Fruit fly (Drosophila melanogaster) whole organism, prepupa: ENCODE data around the gene ttm50.
A peak's percentile ranks its signal among the peaks of the same experiment; 100 is the strongest.

Experiments used
- Blimp-1 ChIP-seq: fragments of 200-800 bp; sonication (Bioruptor generic); optimal IDR thresholded peaks from 3 replicates; lab custom pipeline; 2017; ENCODE audit warnings: missing biosample characterization, missing genetic modification characterization, mild to moderate bottlenecking, moderate library complexity, missing genetic modification reagents
- CG10631 ChIP-seq: fragments of 200-800 bp; sonication (Bioruptor generic); optimal IDR thresholded peaks from 2 replicates; lab custom pipeline; 2016; ENCODE audit warnings: missing biosample characterization, missing genetic modification characterization
- CG10669 ChIP-seq: fragments of 200-800 bp; sonication (Bioruptor generic); optimal IDR thresholded peaks from 3 replicates; lab custom pipeline; 2018; ENCODE audit warnings: missing biosample characterization, mild to moderate bottlenecking, missing genetic modification characterization, moderate library complexity
- CG11294 ChIP-seq: fragments of 200-800 bp; sonication (Bioruptor generic); IDR thresholded peaks from 2 replicates; pipeline ENCODE4 v1.3.6; 2022; ENCODE audit warnings: missing biosample characterization, missing genetic modification characterization
- CG11762 ChIP-seq: fragments of 200-800 bp; sonication (Bioruptor generic); optimal IDR thresholded peaks from 3 replicates; lab custom pipeline; 2016; ENCODE audit warnings: missing biosample characterization, missing genetic modification characterization; ENCODE audit not compliant: insufficient read depth
- CG11902 ChIP-seq: fragments of 200-800 bp; sonication (Bioruptor generic); optimal IDR thresholded peaks from 3 replicates; lab custom pipeline; 2016; ENCODE audit warnings: missing biosample characterization, missing genetic modification characterization
- CG15336 ChIP-seq: fragments of 200-800 bp; sonication (Bioruptor generic); IDR thresholded peaks from 2 replicates; pipeline ENCODE4 v1.3.6; 2022; ENCODE audit warnings: missing biosample characterization, missing genetic modification characterization
- CG1621 ChIP-seq: fragments of 200-800 bp; sonication (Bioruptor generic); optimal IDR thresholded peaks from 3 replicates; lab custom pipeline; 2018; ENCODE audit warnings: missing biosample characterization, mild to moderate bottlenecking, missing genetic modification characterization
- CG16779 ChIP-seq: fragments of 200-800 bp; sonication (Bioruptor generic); optimal IDR thresholded peaks from 3 replicates; lab custom pipeline; 2017; ENCODE audit warnings: missing biosample characterization, mild to moderate bottlenecking, missing genetic modification characterization
- CG3032 ChIP-seq: fragments of 200-800 bp; optimal IDR thresholded peaks from 2 replicates; lab custom pipeline; 2019; ENCODE audit warnings: missing biosample characterization, mild to moderate bottlenecking, missing genetic modification characterization, moderate library complexity
- CG4318 ChIP-seq: fragments of 200-800 bp; sonication (Bioruptor generic); optimal IDR thresholded peaks from 3 replicates; lab custom pipeline; 2017; ENCODE audit warnings: missing biosample characterization, mild to moderate bottlenecking, missing genetic modification characterization
- CG6163 ChIP-seq: fragments of 200-800 bp; sonication (Bioruptor generic); IDR thresholded peaks from 3 replicates; pipeline ENCODE4 v1.3.6; 2022; ENCODE audit warnings: missing biosample characterization, missing genetic modification characterization
- CG6276 ChIP-seq: fragments of 200-800 bp; sonication (Bioruptor generic); optimal IDR thresholded peaks from 2 replicates; lab custom pipeline; 2017; ENCODE audit warnings: missing biosample characterization, mild to moderate bottlenecking, missing genetic modification characterization
- CG6792 ChIP-seq: fragments of 200-800 bp; sonication (Bioruptor generic); optimal IDR thresholded peaks from 3 replicates; lab custom pipeline; 2016; ENCODE audit warnings: missing biosample characterization, missing genetic modification characterization
- CG6854 ChIP-seq: fragments of 200-800 bp; sonication (Bioruptor generic); optimal IDR thresholded peaks from 2 replicates; lab custom pipeline; 2017; ENCODE audit warnings: missing biosample characterization, mild to moderate bottlenecking, missing genetic modification characterization
- CG7368 ChIP-seq: fragments of 200-800 bp; sonication (Bioruptor generic); optimal IDR thresholded peaks from 3 replicates; lab custom pipeline; 2016; ENCODE audit warnings: missing biosample characterization, missing genetic modification characterization
- CG8119 ChIP-seq: fragments of 200-800 bp; sonication (Bioruptor generic); IDR thresholded peaks from 3 replicates; pipeline ENCODE4 v1.3.6; 2022; ENCODE audit warnings: missing biosample characterization, missing genetic modification characterization
- CG8319 ChIP-seq: fragments of 200-800 bp; sonication (Bioruptor generic); optimal IDR thresholded peaks from 3 replicates; lab custom pipeline; 2016; ENCODE audit warnings: missing biosample characterization, missing genetic modification characterization
- CG9139 ChIP-seq: fragments of 200-800 bp; sonication (Bioruptor generic); optimal IDR thresholded peaks from 3 replicates; lab custom pipeline; 2017; ENCODE audit warnings: missing biosample characterization, mild to moderate bottlenecking, missing genetic modification characterization
- Eip75B ChIP-seq: fragments of 200-800 bp; sonication (Bioruptor generic); optimal IDR thresholded peaks from 3 replicates; lab custom pipeline; 2016; ENCODE audit warnings: missing biosample characterization, missing genetic modification characterization
- Eip78C ChIP-seq: fragments of 200-800 bp; sonication (Bioruptor generic); peaks from one replicate; lab custom pipeline; 2016; ENCODE audit warnings: missing biosample characterization, missing genetic modification characterization
- Eip93F ChIP-seq: fragments of 200-800 bp; sonication (Bioruptor generic); optimal IDR thresholded peaks from 2 replicates; lab custom pipeline; 2016; ENCODE audit warnings: missing biosample characterization, mild to moderate bottlenecking, missing genetic modification characterization
- Ets21C ChIP-seq: fragments of 200-800 bp; sonication (Bioruptor generic); optimal IDR thresholded peaks from 3 replicates; lab custom pipeline; 2016; ENCODE audit warnings: missing biosample characterization, missing genetic modification characterization
- Ets96B ChIP-seq: fragments of 200-800 bp; optimal IDR thresholded peaks from 2 replicates; lab custom pipeline; 2019; ENCODE audit warnings: missing biosample characterization, mild to moderate bottlenecking, missing genetic modification characterization, moderate library complexity
- Gug ChIP-seq: fragments of 200-800 bp; sonication (Bioruptor generic); IDR thresholded peaks from 2 replicates; pipeline ENCODE4 v1.3.6; 2022; ENCODE audit warnings: missing biosample characterization, missing genetic modification characterization
- Hr39 ChIP-seq: fragments of 200-800 bp; sonication (Bioruptor generic); optimal IDR thresholded peaks from 2 replicates; lab custom pipeline; 2016; ENCODE audit warnings: missing biosample characterization, missing genetic modification characterization
- Hr4 ChIP-seq: fragments of 200-800 bp; sonication (Bioruptor generic); optimal IDR thresholded peaks from 3 replicates; lab custom pipeline; 2016; ENCODE audit warnings: missing biosample characterization, missing genetic modification characterization
- Lpt ChIP-seq: fragments of 200-800 bp; sonication (Bioruptor generic); optimal IDR thresholded peaks from 3 replicates; lab custom pipeline; 2016; ENCODE audit warnings: missing biosample characterization, missing genetic modification characterization
- Met ChIP-seq: fragments of 200-800 bp; sonication (Bioruptor generic); optimal IDR thresholded peaks from 3 replicates; lab custom pipeline; 2016; ENCODE audit warnings: missing biosample characterization, missing genetic modification characterization
- OdsH ChIP-seq: fragments of 200-800 bp; sonication (Bioruptor generic); optimal IDR thresholded peaks from 3 replicates; lab custom pipeline; 2016; ENCODE audit warnings: missing biosample characterization, missing genetic modification characterization
- Smox ChIP-seq: fragments of 200-800 bp; sonication (Bioruptor generic); optimal IDR thresholded peaks from 3 replicates; lab custom pipeline; 2016; ENCODE audit warnings: missing biosample characterization, missing genetic modification characterization
- Sox14 ChIP-seq: fragments of 200-800 bp; sonication (Bioruptor generic); optimal IDR thresholded peaks from 3 replicates; lab custom pipeline; 2016; ENCODE audit warnings: missing biosample characterization, missing genetic modification characterization
- Sox15 ChIP-seq: fragments of 200-800 bp; sonication (Bioruptor generic); optimal IDR thresholded peaks from 3 replicates; lab custom pipeline; 2016; ENCODE audit warnings: missing biosample characterization, missing genetic modification characterization
- achi ChIP-seq: fragments of 200-800 bp; sonication (Bioruptor generic); optimal IDR thresholded peaks from 3 replicates; lab custom pipeline; 2016; ENCODE audit warnings: missing biosample characterization, missing genetic modification characterization
- cyc ChIP-seq: fragments of 200-800 bp; sonication (Bioruptor generic); optimal IDR thresholded peaks from 3 replicates; lab custom pipeline; 2016; ENCODE audit warnings: missing biosample characterization, missing genetic modification characterization
- dac ChIP-seq: fragments of 200-800 bp; sonication (Bioruptor generic); optimal IDR thresholded peaks from 2 replicates; lab custom pipeline; 2017; ENCODE audit warnings: missing biosample characterization, mild to moderate bottlenecking, missing genetic modification characterization
- dsx ChIP-seq: fragments of 200-800 bp; optimal IDR thresholded peaks from 3 replicates; lab custom pipeline; 2019; ENCODE audit warnings: missing biosample characterization, mild to moderate bottlenecking, missing genetic modification characterization, moderate library complexity; ENCODE audit not compliant: poor library complexity, severe bottlenecking
- eg ChIP-seq: fragments of 200-800 bp; sonication (Bioruptor generic); IDR thresholded peaks from 3 replicates; pipeline ENCODE4 v1.3.6; 2022; ENCODE audit warnings: missing biosample characterization, missing genetic modification characterization
- esn ChIP-seq: fragments of 200-800 bp; sonication (Bioruptor generic); optimal IDR thresholded peaks from 2 replicates; lab custom pipeline; 2016; ENCODE audit warnings: missing biosample characterization, mild to moderate bottlenecking, missing genetic modification characterization, moderate library complexity
- fd59A ChIP-seq: fragments of 200-800 bp; sonication (Bioruptor generic); optimal IDR thresholded peaks from 2 replicates; lab custom pipeline; 2017; ENCODE audit warnings: missing biosample characterization, mild to moderate bottlenecking, missing genetic modification characterization, missing genetic modification reagents
- fkh ChIP-seq: fragments of 200-800 bp; sonication (Bioruptor generic); optimal IDR thresholded peaks from 3 replicates; lab custom pipeline; 2017; ENCODE audit warnings: missing biosample characterization, mild to moderate bottlenecking, missing genetic modification characterization, moderate library complexity
- lz ChIP-seq: fragments of 200-800 bp; sonication (Bioruptor generic); optimal IDR thresholded peaks from 3 replicates; lab custom pipeline; 2016; ENCODE audit warnings: missing biosample characterization, missing genetic modification characterization
- net ChIP-seq: fragments of 200-800 bp; sonication (Bioruptor generic); optimal IDR thresholded peaks from 3 replicates; lab custom pipeline; 2016; ENCODE audit warnings: missing biosample characterization, missing genetic modification characterization
- pdm3 ChIP-seq: fragments of 200-800 bp; sonication (Bioruptor generic); optimal IDR thresholded peaks from 3 replicates; lab custom pipeline; 2016; ENCODE audit warnings: missing biosample characterization, missing genetic modification characterization
- salr ChIP-seq, 2 experiments: fragments of 200-800 bp; sonication (Bioruptor generic); optimal IDR thresholded peaks; 3 replicates each; lab custom pipeline; 2016 to 2018; ENCODE audit warnings: missing biosample characterization in 2 of 2, missing genetic modification characterization in 2 of 2, mild to moderate bottlenecking in 1 of 2
- spab ChIP-seq: fragments of 200-800 bp; sonication (Bioruptor generic); optimal IDR thresholded peaks from 2 replicates; lab custom pipeline; 2017; ENCODE audit warnings: missing biosample characterization, mild to moderate bottlenecking, missing genetic modification characterization, missing genetic modification reagents
- ss ChIP-seq, 2 experiments: fragments of 200-800 bp; sonication (Bioruptor generic); optimal IDR thresholded peaks; 2 replicates in 1 of 2; 3 replicates in 1 of 2; lab custom pipeline; 2017 to 2018; ENCODE audit warnings: mild to moderate bottlenecking in 2 of 2, missing biosample characterization in 2 of 2, missing genetic modification characterization in 2 of 2, moderate library complexity in 1 of 2
- svp ChIP-seq: fragments of 200-800 bp; sonication (Bioruptor generic); peaks from one replicate; lab custom pipeline; 2016; ENCODE audit warnings: missing biosample characterization, missing genetic modification characterization
- topi ChIP-seq: fragments of 200-800 bp; sonication (Bioruptor generic); optimal IDR thresholded peaks from 3 replicates; lab custom pipeline; 2016; ENCODE audit warnings: missing biosample characterization, missing genetic modification characterization

ttm50 gene

dm6 chrX:2749693-2750092, 17.7 kb upstream of the ttm50 start:
- no peak for TF ChIP-seq Blimp-1
- no peak for TF ChIP-seq Eip78C
- no peak for TF ChIP-seq ss (GFP tag; optimal IDR thresholded peaks at IDR 0.05; lab: Kevin White, UChicago)
- TF ChIP-seq, all 60 proteins: peak for 0

dm6 chrX:2744042-2744441, 12.1 kb upstream of the ttm50 start, which contains the start of gene Syx4:
Gene Syx4 (minus strand): TSS chrX:2744076.
- TF ChIP-seq svp (GFP tag; lab: Kevin White, UChicago), result peak; percentile 92
- TF ChIP-seq achi (GFP tag; lab: Kevin White, UChicago), result peak; percentile 91
- TF ChIP-seq CG11902 (GFP tag; lab: Kevin White, UChicago), result peak; percentile 81
- peak; percentile 89 for TF ChIP-seq lz (GFP tag; lab: Kevin White, UChicago)
- peak; percentile 93 for TF ChIP-seq CG8119 (GFP tag; lab: Robert Waterston, UW)
- TF ChIP-seq fd59A (GFP tag; lab: Kevin White, UChicago), result peak; percentile 74
- TF ChIP-seq CG9139, result peak; percentile 75
- TF ChIP-seq CG16779 (tag; lab: Kevin White, UChicago), result peak; percentile 81
- peak; percentile 91 for TF ChIP-seq esn (GFP tag; lab: Kevin White, UChicago)
- peak; percentile 85 for TF ChIP-seq CG3032 (tag; lab: Kevin White, UChicago)
- TF ChIP-seq CG15336 (GFP tag; lab: Robert Waterston, UW), result peak; percentile 96
- peak; percentile 92 for TF ChIP-seq OdsH (GFP tag; lab: Kevin White, UChicago)
- peak; percentile 65 for TF ChIP-seq Blimp-1
- peak; percentile 87 for TF ChIP-seq Sox15 (GFP tag; lab: Kevin White, UChicago)
- peak; percentile 92 for TF ChIP-seq net
- peak; percentile 85 for TF ChIP-seq Lpt
- TF ChIP-seq dsx (GFP tag; lab: Kevin White, UChicago), result peak; percentile 80
- peak; percentile 92 for TF ChIP-seq Sox14 (GFP tag; lab: Kevin White, UChicago)
- peak; percentile 85 for TF ChIP-seq Eip75B
- TF ChIP-seq Smox (GFP tag; lab: Kevin White, UChicago), result peak; percentile 87
- peak; percentile 92 for TF ChIP-seq CG11294 (GFP tag; lab: Robert Waterston, UW)
- TF ChIP-seq dac, result peak; percentile 81
- TF ChIP-seq salr (GFP tag; optimal IDR thresholded peaks at IDR 0.05; lab: Kevin White, UChicago), result peak; percentile 77 to 84
- peak; percentile 67 to 83 for TF ChIP-seq ss (GFP tag; optimal IDR thresholded peaks at IDR 0.05; lab: Kevin White, UChicago)
- peak; percentile 91 for TF ChIP-seq Met (GFP tag; lab: Kevin White, UChicago)
- peak; percentile 92 for TF ChIP-seq Hr4
- peak; percentile 92 for TF ChIP-seq topi (GFP tag; lab: Kevin White, UChicago)
- peak; percentile 79 for TF ChIP-seq CG8319
- TF ChIP-seq cyc (GFP tag; lab: Kevin White, UChicago), result peak; percentile 88
- peak; percentile 87 for TF ChIP-seq CG10631 (GFP tag; lab: Kevin White, UChicago)
- TF ChIP-seq Eip78C, result peak; percentile 97
- TF ChIP-seq CG11762 (GFP tag; lab: Kevin White, UChicago), result peak; percentile 88
- peak; percentile 90 for TF ChIP-seq Ets96B
- TF ChIP-seq CG1621 (tag; lab: Kevin White, UChicago), result peak; percentile 89
- TF ChIP-seq pdm3 (GFP tag; lab: Kevin White, UChicago), result peak; percentile 94
- TF ChIP-seq CG6854 (GFP tag; lab: Kevin White, UChicago), result peak; percentile 78
- peak; percentile 95 for TF ChIP-seq CG6163 (GFP tag; lab: Robert Waterston, UW)
- peak; percentile 52 for TF ChIP-seq fkh
- TF ChIP-seq Eip93F (GFP tag; lab: Kevin White, UChicago), result peak; percentile 58
- TF ChIP-seq CG6792 (GFP tag; lab: Kevin White, UChicago), result peak; percentile 92
- TF ChIP-seq CG4318 (GFP tag; lab: Kevin White, UChicago), result peak; percentile 83
- peak; percentile 90 for TF ChIP-seq CG10669 (GFP tag; lab: Kevin White, UChicago)
- peak; percentile 81 for TF ChIP-seq Ets21C (GFP tag; lab: Kevin White, UChicago)
- peak; percentile 91 for TF ChIP-seq CG7368 (GFP tag; lab: Kevin White, UChicago)
- TF ChIP-seq eg, result peak; percentile 98
- TF ChIP-seq Hr39, result peak; percentile 89
- peak; percentile 81 for TF ChIP-seq spab
- peak; percentile 93 for TF ChIP-seq Gug (GFP tag; lab: Robert Waterston, UW)
- TF ChIP-seq CG6276 (GFP tag; lab: Kevin White, UChicago), result peak; percentile 93
